Worm (Caenorhabditis elegans) whole organism, L1 larva: ENCODE measurements around the gene pho-14.

Experiments used
- C34B4.2 ChIP-seq: sonication (generic microtip); optimal IDR thresholded peaks from 2 replicates; lab custom pipeline; 2017; ENCODE audit warnings: mild to moderate bottlenecking, missing genetic modification characterization, missing compliant biosample characterization
- blmp-1 ChIP-seq: fragments of 150-350 bp; optimal IDR thresholded peaks from 2 replicates; lab custom pipeline; 2014; ENCODE audit warnings: missing biosample characterization, missing genetic modification characterization
- ceh-63 ChIP-seq: fragments of 200-800 bp; sonication (Bioruptor generic); optimal IDR thresholded peaks from 2 replicates; lab custom pipeline; 2018; ENCODE audit warnings: mild to moderate bottlenecking, missing genetic modification characterization, missing compliant biosample characterization
- ceh-8 ChIP-seq: fragments of 200-800 bp; sonication (Bioruptor generic); optimal IDR thresholded peaks from 2 replicates; lab custom pipeline; 2018; ENCODE audit warnings: mild to moderate bottlenecking, missing genetic modification characterization, moderate library complexity, missing compliant biosample characterization
- ceh-88 ChIP-seq: fragments of 200-800 bp; sonication (Bioruptor generic); IDR thresholded peaks from 2 replicates; pipeline ENCODE4 v1.3.6; 2022; ENCODE audit warnings: missing genetic modification characterization, missing compliant biosample characterization
- ces-1 ChIP-seq: fragments of 150-350 bp; optimal IDR thresholded peaks from 2 replicates; lab custom pipeline; 2014; ENCODE audit warnings: missing biosample characterization, missing genetic modification reagents, missing genetic modification characterization
- efl-1 ChIP-seq, 4 experiments: fragments of 150-350 bp; optimal IDR thresholded peaks in 3 of 4; peaks in 1 of 4; 1 replicate in 1 of 4; 2 replicates in 3 of 4; lab custom pipeline; 2014; ENCODE audit warnings: missing biosample characterization in 2 of 4, missing genetic modification characterization in 2 of 4, missing genetic modification reagents in 2 of 4
- efl-3 ChIP-seq: fragments of 200-800 bp; sonication (Bioruptor generic); optimal IDR thresholded peaks from 2 replicates; lab custom pipeline; 2018; ENCODE audit warnings: mild to moderate bottlenecking, missing genetic modification characterization, missing compliant biosample characterization
- egl-13 ChIP-seq: sonication (generic microtip); optimal IDR thresholded peaks from 2 replicates; lab custom pipeline; 2016; ENCODE audit warnings: missing genotype, missing genetic modification reagents, missing genetic modification characterization, missing compliant biosample characterization
- elt-2 ChIP-seq: sonication (generic microtip); optimal IDR thresholded peaks from 2 replicates; lab custom pipeline; 2016; ENCODE audit warnings: missing genetic modification characterization, mild to moderate bottlenecking, inconsistent platforms, missing compliant biosample characterization, missing genetic modification reagents
- fkh-4 ChIP-seq: sonication (generic microtip); optimal IDR thresholded peaks from 2 replicates; lab custom pipeline; 2016; ENCODE audit warnings: missing compliant biosample characterization, missing genetic modification characterization, borderline replicate concordance
- fkh-8 ChIP-seq: sonication (generic microtip); optimal IDR thresholded peaks from 2 replicates; lab custom pipeline; 2016; ENCODE audit warnings: mild to moderate bottlenecking, missing genetic modification characterization, missing compliant biosample characterization
- fos-1 ChIP-seq: fragments of 150-350 bp; optimal IDR thresholded peaks from 2 replicates; lab custom pipeline; 2014; ENCODE audit warnings: missing biosample characterization, missing genetic modification characterization
- hlh-4 ChIP-seq: sonication (generic microtip); optimal IDR thresholded peaks from 2 replicates; lab custom pipeline; 2016; ENCODE audit warnings: mild to moderate bottlenecking, missing genetic modification characterization, missing compliant biosample characterization
- hpl-2 ChIP-seq: fragments of 150-350 bp; optimal IDR thresholded peaks from 2 replicates; lab custom pipeline; 2014; ENCODE audit warnings: missing biosample characterization, missing genetic modification reagents, missing genetic modification characterization
- irx-1 ChIP-seq: sonication (generic microtip); optimal IDR thresholded peaks from 2 replicates; lab custom pipeline; 2016; ENCODE audit warnings: missing genetic modification characterization, missing compliant biosample characterization
- isw-1 ChIP-seq: fragments of 200-800 bp; sonication (Bioruptor generic); IDR thresholded peaks from 2 replicates; pipeline ENCODE4 v1.3.6; 2022; ENCODE audit warnings: missing genetic modification characterization, missing compliant biosample characterization
- jun-1 ChIP-seq: fragments of 150-350 bp; optimal IDR thresholded peaks from 2 replicates; lab custom pipeline; 2014; ENCODE audit warnings: missing biosample characterization, missing genetic modification reagents, missing genetic modification characterization
- lin-35 ChIP-seq, 2 experiments: fragments of 150-350 bp; optimal IDR thresholded peaks; 2 replicates each; lab custom pipeline; 2014; ENCODE audit warnings: missing biosample characterization in 2 of 2, missing genetic modification characterization in 2 of 2, missing genetic modification reagents in 2 of 2
- lir-3 ChIP-seq: sonication (generic microtip); optimal IDR thresholded peaks from 2 replicates; lab custom pipeline; 2016; ENCODE audit warnings: mild to moderate bottlenecking, missing genetic modification characterization, moderate library complexity, missing compliant biosample characterization; ENCODE audit not compliant: poor library complexity
- mdl-1 ChIP-seq, 2 experiments: fragments of 150-350 bp; optimal IDR thresholded peaks; 2 replicates each; lab custom pipeline; 2014 to 2017; ENCODE audit warnings: missing biosample characterization in 2 of 2, missing genetic modification characterization in 2 of 2, inconsistent platforms in 1 of 2
- nhr-11 ChIP-seq: fragments of 150-350 bp; optimal IDR thresholded peaks from 2 replicates; lab custom pipeline; 2014; ENCODE audit warnings: missing biosample characterization, missing genetic modification characterization
- nhr-237 ChIP-seq: fragments of 150-350 bp; optimal IDR thresholded peaks from 2 replicates; lab custom pipeline; 2014; ENCODE audit warnings: missing biosample characterization, missing genetic modification characterization
- nhr-47 ChIP-seq: sonication (generic microtip); optimal IDR thresholded peaks from 2 replicates; lab custom pipeline; 2016; ENCODE audit warnings: mild to moderate bottlenecking, missing genetic modification characterization, moderate library complexity, missing compliant biosample characterization
- nhr-77 ChIP-seq: fragments of 150-350 bp; optimal IDR thresholded peaks from 2 replicates; lab custom pipeline; 2014; ENCODE audit warnings: missing biosample characterization, missing genetic modification characterization
- nhr-84 ChIP-seq: sonication (generic microtip); optimal IDR thresholded peaks from 2 replicates; lab custom pipeline; 2017; ENCODE audit warnings: missing biosample characterization, missing genetic modification characterization
- nhr-85 ChIP-seq: sonication (generic microtip); peaks from one replicate; lab custom pipeline; 2016; ENCODE audit warnings: missing genetic modification characterization, inconsistent platforms, missing compliant biosample characterization
- nhr-90 ChIP-seq: sonication (generic microtip); optimal IDR thresholded peaks from 2 replicates; lab custom pipeline; 2016; ENCODE audit warnings: mild to moderate bottlenecking, missing genetic modification characterization, missing compliant biosample characterization; ENCODE audit not compliant: poor library complexity
- pag-3 ChIP-seq: sonication (generic microtip); optimal IDR thresholded peaks from 2 replicates; lab custom pipeline; 2017; ENCODE audit warnings: missing genetic modification characterization, mild to moderate bottlenecking, missing compliant biosample characterization, antibody characterized with exemption, borderline replicate concordance; ENCODE audit not compliant: insufficient read depth
- pqm-1 ChIP-seq: sonication (generic microtip); optimal IDR thresholded peaks from 3 replicates; lab custom pipeline; 2017; ENCODE audit warnings: missing biosample characterization, missing genetic modification characterization
- snpc-4 ChIP-seq: fragments of 150-350 bp; optimal IDR thresholded peaks from 2 replicates; lab custom pipeline; 2014; ENCODE audit warnings: missing biosample characterization, missing genetic modification characterization
- snu-23 ChIP-seq: sonication (generic microtip); optimal IDR thresholded peaks from 2 replicates; lab custom pipeline; 2016; ENCODE audit warnings: missing genetic modification characterization, missing compliant biosample characterization
- sptf-1 ChIP-seq: fragments of 150-350 bp; optimal IDR thresholded peaks from 2 replicates; lab custom pipeline; 2014; ENCODE audit warnings: missing biosample characterization, missing genetic modification characterization
- swsn-7 ChIP-seq: sonication (generic microtip); optimal IDR thresholded peaks from 2 replicates; lab custom pipeline; 2016; ENCODE audit warnings: missing genetic modification characterization, missing compliant biosample characterization
- tbx-2 ChIP-seq: sonication (generic microtip); optimal IDR thresholded peaks from 2 replicates; lab custom pipeline; 2016; ENCODE audit warnings: missing genetic modification characterization, missing compliant biosample characterization
- tlp-1 ChIP-seq: fragments of 150-350 bp; optimal IDR thresholded peaks from 2 replicates; lab custom pipeline; 2014; ENCODE audit warnings: missing biosample characterization, missing genetic modification characterization
- unc-30 ChIP-seq: sonication (generic microtip); optimal IDR thresholded peaks from 2 replicates; lab custom pipeline; 2017; ENCODE audit warnings: missing biosample characterization, missing genetic modification characterization

The pho-14 gene

DNA sequence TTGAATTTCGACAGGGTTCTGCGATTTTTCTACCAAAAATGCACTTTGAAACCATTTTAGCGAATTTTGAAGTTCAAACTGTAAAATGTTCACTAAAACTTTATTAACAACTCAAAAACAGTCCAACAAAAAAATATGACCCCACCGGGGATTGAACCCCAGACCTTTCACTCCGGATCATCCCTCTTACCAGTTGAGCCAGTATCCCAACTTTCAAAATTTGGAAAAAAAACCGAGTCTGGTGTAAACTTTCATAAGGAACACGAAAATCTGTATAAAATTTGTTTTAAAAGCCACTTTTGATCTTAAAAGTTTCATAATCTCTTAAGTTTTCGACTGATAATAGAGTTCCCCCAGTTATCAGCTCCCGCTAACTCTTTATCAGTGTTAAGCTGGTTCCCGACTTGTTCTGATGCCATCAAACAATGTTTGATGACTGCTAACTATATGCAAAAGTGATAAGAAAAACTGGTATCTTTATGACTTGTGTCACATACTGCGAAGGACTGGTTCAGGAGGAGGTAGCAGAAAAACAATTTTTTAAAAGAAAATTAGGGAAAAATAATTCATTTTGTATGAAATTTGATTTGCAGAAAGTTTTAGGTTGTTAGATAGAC, 3.0 kb upstream of the pho-14 start (continued):
- TF ChIP-seq hpl-2 (GFP tag; lab: Kevin White, UChicago) (no peak), nhr-47 (tag; lab: Kevin White, UChicago) (no peak), nhr-77 (tag; lab: Kevin White, UChicago) (no peak), blmp-1 (tag; lab: Kevin White, UChicago) (no peak), swsn-7 (tag; lab: Kevin White, UChicago) (no peak), snpc-4 (tag; lab: Kevin White, UChicago) (no peak), pqm-1 (tag; lab: Kevin White, UChicago) (peak; percentile 99), snu-23 (no peak), pag-3 (no peak), egl-13 (tag; lab: Kevin White, UChicago) (peak; percentile 27), lin-35 (GFP tag; optimal IDR thresholded peaks at IDR 0.05; lab: Kevin White, UChicago) (peak in 1 of 2 experiments; percentile 58), ceh-8 (GFP tag; lab: Kevin White, UChicago) (no peak), isw-1 (no peak), efl-1 (optimal IDR thresholded peaks at IDR 0.05; lab: Kevin White, UChicago) (no peak), efl-1 (GFP tag; optimal IDR thresholded peaks at IDR 0.05 in 1 of 2; lab: Kevin White, UChicago) (peak in 1 of 2 experiments; percentile 76), efl-3 (GFP tag; lab: Kevin White, UChicago) (no peak), mdl-1 (tag; optimal IDR thresholded peaks at IDR 0.05; lab: Kevin White, UChicago) (peak in 1 of 2 experiments; percentile 31), lir-3 (tag; lab: Kevin White, UChicago) (no peak), irx-1 (tag; lab: Kevin White, UChicago) (no peak), fkh-8 (no peak), nhr-90 (tag; lab: Kevin White, UChicago) (peak; percentile 12), nhr-11 (tag; lab: Kevin White, UChicago) (no peak), sptf-1 (no peak), C34B4.2 (tag; lab: Kevin White, UChicago) (no peak)

DNA sequence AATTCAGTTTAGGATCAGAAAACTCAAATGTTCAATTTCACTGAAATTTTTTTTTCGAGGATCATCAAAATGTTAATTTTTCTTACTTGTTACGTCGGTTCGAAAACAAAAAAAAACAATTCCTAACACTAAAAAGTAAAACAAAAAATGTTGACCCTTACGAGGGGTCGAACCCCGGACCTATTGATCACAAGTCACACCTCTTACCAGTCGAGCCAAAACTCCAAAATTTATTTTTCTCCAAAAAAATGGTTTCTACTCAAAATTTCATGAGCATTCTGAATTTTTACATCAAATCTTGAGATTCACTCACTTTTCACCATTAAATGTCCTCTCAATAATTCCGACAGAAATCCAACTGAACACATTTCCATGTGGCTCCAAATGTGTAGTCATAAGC, 1.6 kb upstream of the pho-14 start:
- TF ChIP-seq isw-1, result no peak
- TF ChIP-seq fkh-4 (tag; lab: Kevin White, UChicago), result no peak
- TF ChIP-seq nhr-47 (tag; lab: Kevin White, UChicago), result no peak
- no peak for TF ChIP-seq nhr-237 (tag; lab: Kevin White, UChicago)
- TF ChIP-seq nhr-85 (tag; lab: Kevin White, UChicago), result no peak
- TF ChIP-seq ceh-88 (GFP tag; lab: Robert Waterston, UW), result no peak
- TF ChIP-seq C34B4.2 (tag; lab: Kevin White, UChicago), result no peak
- no peak for TF ChIP-seq ceh-8 (GFP tag; lab: Kevin White, UChicago)
- TF ChIP-seq lir-3 (tag; lab: Kevin White, UChicago), result no peak
- no peak for TF ChIP-seq unc-30
- no peak for TF ChIP-seq tlp-1 (tag; lab: Kevin White, UChicago)
- no peak for TF ChIP-seq nhr-84 (tag; lab: Kevin White, UChicago)
- TF ChIP-seq fos-1 (tag; lab: Kevin White, UChicago), result no peak
- no peak for TF ChIP-seq hlh-4
- TF ChIP-seq ceh-63 (GFP tag; lab: Kevin White, UChicago), result no peak
- no peak for TF ChIP-seq ces-1 (GFP tag; lab: Kevin White, UChicago)

DNA sequence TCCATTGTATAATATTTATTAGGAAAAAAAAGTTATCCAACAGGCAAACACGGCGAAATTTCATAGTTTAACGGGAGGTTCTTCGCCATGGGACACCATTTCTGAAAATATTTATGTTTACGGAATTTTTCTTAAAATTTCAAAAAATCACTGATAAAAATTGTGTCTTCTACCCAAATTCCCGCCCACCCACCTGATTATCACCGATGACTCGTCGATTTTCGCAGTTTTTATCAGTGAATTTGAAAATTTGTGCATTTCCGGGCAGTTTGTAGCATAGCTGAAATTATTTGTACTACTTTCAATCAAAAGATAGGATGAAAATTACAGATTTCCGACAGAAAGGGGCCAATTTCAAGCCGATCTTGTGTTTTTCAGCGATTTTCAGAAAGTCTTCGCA, 794 bp upstream of the pho-14 start:
- peak; percentile 94 for TF ChIP-seq elt-2
- TF ChIP-seq efl-1 (optimal IDR thresholded peaks at IDR 0.05; lab: Kevin White, UChicago), result no peak
- peak in 1 of 2 experiments; percentile 56 for TF ChIP-seq efl-1 (GFP tag; optimal IDR thresholded peaks at IDR 0.05 in 1 of 2; lab: Kevin White, UChicago)
- TF ChIP-seq tbx-2 (tag; lab: Kevin White, UChicago), result no peak
- peak; percentile 12 for TF ChIP-seq jun-1 (tag; lab: Kevin White, UChicago)
- TF ChIP-seq pqm-1 (tag; lab: Kevin White, UChicago), result peak; percentile 33
